Fruit fly (Drosophila melanogaster): ENCODE measurements around the gene CG2217.

- TF ChIP-seq ovo (GFP tag; optimal IDR thresholded peaks at IDR 0.05) (no peak), cnc (optimal IDR thresholded peaks at IDR 0.05) (no peak)
Observed at dm6 chr3R:30449446-30449845, 26.7 kb upstream of the CG2217 start.
